Fruit fly (Drosophila melanogaster): ENCODE data around the gene RpS27.

RpS27 gene

dm6 chr3R:25232271-25232989 is 14.9 kb downstream of the RpS27 start, which contains the start of gene Cad96Cb (continued):
- peak; percentile 78 for TF ChIP-seq Six4 (GFP tag; optimal IDR thresholded peaks at IDR 0.05)
- no peak for TF ChIP-seq ftz-f1 (GFP tag; optimal IDR thresholded peaks at IDR 0.05)
- TF ChIP-seq CG42726 (GFP tag; IDR thresholded peaks at IDR 0.05; ENCODE audit: partially characterized antibody), result no peak
- no peak for TF ChIP-seq CG2199 (GFP tag; IDR thresholded peaks at IDR 0.05)
- peak; percentile 96 for TF ChIP-seq Sox100B (GFP tag; optimal IDR thresholded peaks at IDR 0.05)
- no peak for TF ChIP-seq Dbx (GFP tag; IDR thresholded peaks at IDR 0.05)
- TF ChIP-seq CG1603 (tag; optimal IDR thresholded peaks at IDR 0.05), result peak; percentile 41
- peak; percentile 57; the same call in 1 of the 2 replicates for TF ChIP-seq CG7372 (GFP tag; IDR thresholded peaks at IDR 0.05)
- peak; percentile 38; the same call in 1 of the 2 replicates for TF ChIP-seq H2.0 (GFP tag; IDR thresholded peaks at IDR 0.05)
- peak; percentile 73 for TF ChIP-seq dysf (GFP tag; IDR thresholded peaks at IDR 0.05)
- TF ChIP-seq pros (GFP tag; optimal IDR thresholded peaks at IDR 0.05), result no peak
- peak; percentile 93 for TF ChIP-seq phol (tag; optimal IDR thresholded peaks at IDR 0.05)
- TF ChIP-seq hth (optimal IDR thresholded peaks at IDR 0.05), result no peak
- no peak for TF ChIP-seq rib (GFP tag; IDR thresholded peaks at IDR 0.05)
- peak; percentile 56 for TF ChIP-seq Usf (GFP tag; optimal IDR thresholded peaks at IDR 0.05)
- TF ChIP-seq MTF-1 (GFP tag; optimal IDR thresholded peaks at IDR 0.05; ENCODE audit: borderline replicate concordance), result no peak
- no peak; the same call in 2 of the 3 replicates for TF ChIP-seq C15 (GFP tag; IDR thresholded peaks at IDR 0.05)
- peak; percentile 75 for TF ChIP-seq CG8944 (GFP tag; optimal IDR thresholded peaks at IDR 0.05)
- no peak; the same call in 2 of the 3 replicates for TF ChIP-seq B-H1 (GFP tag; IDR thresholded peaks at IDR 0.05)
- TF ChIP-seq Hsf (GFP tag; optimal IDR thresholded peaks at IDR 0.05), result peak; percentile 81
- no peak for TF ChIP-seq psq (GFP tag; optimal IDR thresholded peaks at IDR 0.05)
- TF ChIP-seq CG2712 (tag; optimal IDR thresholded peaks at IDR 0.05), result peak; percentile 91
- TF ChIP-seq CG4707 (GFP tag; optimal IDR thresholded peaks at IDR 0.05), result peak; percentile 48
- peak; percentile 73 for TF ChIP-seq NC2β (GFP tag; optimal IDR thresholded peaks at IDR 0.05)
- TF ChIP-seq CG12299 (tag; optimal IDR thresholded peaks at IDR 0.05), result peak; percentile 8
- TF ChIP-seq CG2120 (GFP tag; optimal IDR thresholded peaks at IDR 0.05), result no peak
- peak; percentile 7 for TF ChIP-seq CG13123 (GFP tag; optimal IDR thresholded peaks at IDR 0.05)
- TF ChIP-seq CG32767 (GFP tag; IDR thresholded peaks at IDR 0.05), result peak; percentile 77
- no peak for TF ChIP-seq CG2129 (GFP tag; IDR thresholded peaks at IDR 0.05; ENCODE audit: partially characterized antibody)
- TF ChIP-seq h (optimal IDR thresholded peaks at IDR 0.05), result no peak
- peak; percentile 36; the same call in 1 of the 2 replicates for TF ChIP-seq Atf6 (GFP tag; IDR thresholded peaks at IDR 0.05)
- TF ChIP-seq CG17568 (GFP tag; optimal IDR thresholded peaks at IDR 0.05), result no peak
- 0 out of 2 replicates have a peak, but pooled peaks have one; percentile 32 for TF ChIP-seq tna (GFP tag; IDR thresholded peaks at IDR 0.05; ENCODE audit: partially characterized antibody)
- peak; percentile 18 for TF ChIP-seq CG31388 (GFP tag; optimal IDR thresholded peaks at IDR 0.05)
- peak; percentile 84 to 91 for TF ChIP-seq bsh (GFP tag; optimal IDR thresholded peaks at IDR 0.05)
- TF ChIP-seq E2f1 (GFP tag; IDR thresholded peaks at IDR 0.05), result peak; percentile 48; the same call in 1 of the 2 replicates
- TF ChIP-seq Asciz (GFP tag; optimal IDR thresholded peaks at IDR 0.05), result peak; percentile 91
- TF ChIP-seq Dad (GFP tag; optimal IDR thresholded peaks at IDR 0.05), result peak; percentile 64
- TF ChIP-seq bigmax (GFP tag; optimal IDR thresholded peaks at IDR 0.05), result no peak
- TF ChIP-seq CG12744 (GFP tag; optimal IDR thresholded peaks at IDR 0.05), result peak; percentile 69
- no peak for TF ChIP-seq Gsc (GFP tag; IDR thresholded peaks at IDR 0.05)
- TF ChIP-seq Poxn (GFP tag; IDR thresholded peaks at IDR 0.05), result no peak
- TF ChIP-seq fd102C (GFP tag; optimal IDR thresholded peaks at IDR 0.05), result no peak
- TF ChIP-seq Meics (GFP tag; optimal IDR thresholded peaks at IDR 0.05), result peak; percentile 69
- peak; percentile 25 for TF ChIP-seq repo (GFP tag; optimal IDR thresholded peaks at IDR 0.05)
- TF ChIP-seq CG8765 (GFP tag; IDR thresholded peaks at IDR 0.05), result no peak
- peak; percentile 81 for TF ChIP-seq grau (tag; optimal IDR thresholded peaks at IDR 0.05)
- TF ChIP-seq CG12219 (GFP tag; optimal IDR thresholded peaks at IDR 0.05), result peak; percentile 69
- no peak for TF ChIP-seq Taf1 (GFP tag; IDR thresholded peaks at IDR 0.05)
- TF ChIP-seq CG10321 (GFP tag; IDR thresholded peaks at IDR 0.05), result no peak
- TF ChIP-seq Dip2 (GFP tag; IDR thresholded peaks at IDR 0.05), result no peak

Data from whole organism, embryonic.